Worm (Caenorhabditis elegans): ENCODE measurements around the gene R155.5.

ce11 chrIII:2015494-2015893 lies 45.2 kb upstream of the R155.5 start:
- TF ChIP-seq nhr-237 (tag; optimal IDR thresholded peaks at IDR 0.05) (no peak), unc-62 (GFP tag; optimal IDR thresholded peaks at IDR 0.05) (no peak), snpc-4 (tag; optimal IDR thresholded peaks at IDR 0.05) (no peak), mdl-1 (tag; optimal IDR thresholded peaks at IDR 0.05) (no peak), blmp-1 (tag; optimal IDR thresholded peaks at IDR 0.05; ENCODE audit: insufficient read depth) (no peak), lin-39 (tag; optimal IDR thresholded peaks at IDR 0.05) (no peak), elt-3 (tag; optimal IDR thresholded peaks at IDR 0.05) (no peak), nhr-21 (tag; optimal IDR thresholded peaks at IDR 0.05) (no peak), lin-13 (GFP tag; optimal IDR thresholded peaks at IDR 0.05) (no peak), ama-1 (optimal IDR thresholded peaks at IDR 0.05) (no peak), lin-11 (tag; optimal IDR thresholded peaks at IDR 0.05) (no peak), nhr-77 (tag; optimal IDR thresholded peaks at IDR 0.05) (no peak), skn-1 (tag; optimal IDR thresholded peaks at IDR 0.05) (no peak)

All from whole organism, L2 larva.